Worm (Caenorhabditis elegans): ENCODE measurements around the gene pph-6.

DNA sequence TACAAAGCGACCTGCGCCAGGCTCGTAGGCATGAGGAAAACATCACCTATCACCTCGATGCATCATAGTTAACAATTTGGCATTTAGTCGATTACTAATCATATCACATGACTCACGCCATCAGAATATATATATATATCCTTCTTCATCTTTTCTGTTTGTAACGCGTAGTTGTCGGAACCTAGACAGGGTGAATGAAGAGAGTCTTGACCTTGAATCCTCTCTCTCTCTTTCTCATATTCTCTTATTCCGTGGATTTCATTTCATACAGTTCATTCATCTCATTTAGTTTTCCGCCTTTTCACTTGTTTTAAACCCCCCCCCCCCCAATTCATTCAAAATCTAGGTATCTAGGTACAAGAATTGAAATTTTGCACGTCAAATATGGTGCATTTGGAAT is 18.7 kb downstream of the pph-6 start:
- TF ChIP-seq cog-1 (tag; optimal IDR thresholded peaks at IDR 0.05) (no peak), ztf-23 (GFP tag; IDR thresholded peaks at IDR 0.05) (no peak), flt-1 (GFP tag; IDR thresholded peaks at IDR 0.05) (no peak), med-1 (GFP tag; optimal IDR thresholded peaks at IDR 0.05; ENCODE audit: insufficient read depth) (no peak), ztf-29 (GFP tag; IDR thresholded peaks at IDR 0.05) (no peak), T22C8.4 (GFP tag; IDR thresholded peaks at IDR 0.05) (no peak), klf-2 (GFP tag; conservative IDR thresholded peaks at IDR 0.05) (no peak), ref-1 (GFP tag; conservative IDR thresholded peaks at IDR 0.05) (no peak), tab-1 (GFP tag; IDR thresholded peaks at IDR 0.05) (no peak)
